Worm (Caenorhabditis elegans) whole organism, L3 larva: ENCODE measurements around the gene nuo-1.
A peak's percentile ranks its signal among the peaks of the same experiment; 100 is the strongest.

Source experiments
- R02D3.7 ChIP-seq: fragments of 150-350 bp; optimal IDR thresholded peaks from 2 replicates; lab custom pipeline; 2014; ENCODE audit warnings: missing biosample characterization, missing genetic modification characterization
- ceh-16 ChIP-seq: sonication (generic microtip); optimal IDR thresholded peaks from 2 replicates; lab custom pipeline; 2017; ENCODE audit warnings: missing biosample characterization, missing genetic modification characterization
- ceh-28 ChIP-seq: fragments of 150-350 bp; optimal IDR thresholded peaks from 2 replicates; lab custom pipeline; 2014; ENCODE audit warnings: missing biosample characterization, missing genetic modification reagents, missing genetic modification characterization
- daf-12 ChIP-seq: fragments of 150-350 bp; optimal IDR thresholded peaks from 2 replicates; lab custom pipeline; 2014; ENCODE audit warnings: missing biosample characterization, missing genetic modification reagents, missing genetic modification characterization
- egl-27 ChIP-seq: sonication (generic microtip); optimal IDR thresholded peaks from 4 replicates; lab custom pipeline; 2017; ENCODE audit warnings: missing biosample characterization, missing genetic modification reagents, missing genetic modification characterization
- elt-2 ChIP-seq: sonication (generic microtip); optimal IDR thresholded peaks from 2 replicates; lab custom pipeline; 2016; ENCODE audit warnings: missing genetic modification reagents, mild to moderate bottlenecking, missing genetic modification characterization, missing compliant biosample characterization
- elt-3 ChIP-seq, 3 experiments: fragments of 150-350 bp in 1 of 3; sonication (generic microtip) in 2 of 3; optimal IDR thresholded peaks; 2 replicates in 2 of 3; 4 replicates in 1 of 3; lab custom pipeline; 2014 to 2017; ENCODE audit warnings: missing biosample characterization in 3 of 3, missing genetic modification characterization in 3 of 3
- eor-1 ChIP-seq, 2 experiments: fragments of 150-350 bp; optimal IDR thresholded peaks; 2 replicates each; lab custom pipeline; 2014 to 2018; ENCODE audit warnings: missing biosample characterization in 2 of 2, missing genetic modification characterization in 2 of 2
- fkh-10 ChIP-seq: sonication (generic microtip); optimal IDR thresholded peaks from 2 replicates; lab custom pipeline; 2017; ENCODE audit warnings: missing biosample characterization, missing genetic modification reagents, missing genetic modification characterization
- fkh-2 ChIP-seq: fragments of 150-350 bp; optimal IDR thresholded peaks from 2 replicates; lab custom pipeline; 2014; ENCODE audit warnings: missing biosample characterization, missing genetic modification reagents, missing genetic modification characterization
- fos-1 ChIP-seq: fragments of 150-350 bp; optimal IDR thresholded peaks from 2 replicates; lab custom pipeline; 2014; ENCODE audit warnings: missing biosample characterization, missing genetic modification characterization
- hmg-11 ChIP-seq: sonication (generic microtip); optimal IDR thresholded peaks from 2 replicates; lab custom pipeline; 2016; ENCODE audit warnings: missing genetic modification characterization, missing compliant biosample characterization
- lin-15B ChIP-seq: fragments of 150-350 bp; optimal IDR thresholded peaks from 2 replicates; lab custom pipeline; 2014; ENCODE audit warnings: missing biosample characterization, missing genetic modification characterization
- lin-39 ChIP-seq: fragments of 150-350 bp; optimal IDR thresholded peaks from 2 replicates; lab custom pipeline; 2018; ENCODE audit warnings: missing biosample characterization, missing genetic modification reagents, missing genetic modification characterization
- lsy-12 ChIP-seq: sonication (generic microtip); optimal IDR thresholded peaks from 2 replicates; lab custom pipeline; 2016; ENCODE audit warnings: mild to moderate bottlenecking, missing genetic modification characterization, missing compliant biosample characterization
- mdl-1 ChIP-seq: fragments of 150-350 bp; optimal IDR thresholded peaks from 2 replicates; lab custom pipeline; 2014; ENCODE audit warnings: missing biosample characterization, missing genetic modification characterization
- mml-1 ChIP-seq: fragments of 150-350 bp; sonication (generic microtip); optimal IDR thresholded peaks from 3 replicates; lab custom pipeline; 2014; ENCODE audit warnings: missing biosample characterization, missing genetic modification characterization
- nfya-1 ChIP-seq: sonication (generic microtip); optimal IDR thresholded peaks from 2 replicates; lab custom pipeline; 2017; ENCODE audit warnings: missing genetic modification characterization, mild to moderate bottlenecking, missing compliant biosample characterization, antibody characterized with exemption, moderate library complexity; ENCODE audit not compliant: insufficient read depth
- nhr-11 ChIP-seq: fragments of 150-350 bp; optimal IDR thresholded peaks from 2 replicates; lab custom pipeline; 2014; ENCODE audit warnings: missing biosample characterization, missing genetic modification characterization
- nhr-12 ChIP-seq: fragments of 150-350 bp; optimal IDR thresholded peaks from 2 replicates; lab custom pipeline; 2014; ENCODE audit warnings: missing biosample characterization, missing genetic modification characterization
- nhr-23 ChIP-seq: fragments of 150-350 bp; optimal IDR thresholded peaks from 2 replicates; lab custom pipeline; 2014; ENCODE audit warnings: missing biosample characterization, missing genetic modification reagents, missing genetic modification characterization
- nhr-237 ChIP-seq: fragments of 150-350 bp; optimal IDR thresholded peaks from 2 replicates; lab custom pipeline; 2014; ENCODE audit warnings: missing biosample characterization, missing genetic modification characterization
- nhr-25 ChIP-seq: sonication (generic microtip); optimal IDR thresholded peaks from 2 replicates; lab custom pipeline; 2017; ENCODE audit warnings: missing biosample characterization, missing genetic modification characterization
- nhr-28 ChIP-seq: fragments of 150-350 bp; optimal IDR thresholded peaks from 2 replicates; lab custom pipeline; 2014; ENCODE audit warnings: missing biosample characterization, missing genetic modification characterization
- nhr-43 ChIP-seq: sonication (generic microtip); optimal IDR thresholded peaks from 2 replicates; lab custom pipeline; 2016; ENCODE audit warnings: mild to moderate bottlenecking, missing genetic modification characterization, missing compliant biosample characterization; ENCODE audit not compliant: poor library complexity, severe bottlenecking
- nhr-67 ChIP-seq: fragments of 150-350 bp; optimal IDR thresholded peaks from 2 replicates; lab custom pipeline; 2014; ENCODE audit warnings: missing biosample characterization, missing genetic modification characterization
- nhr-76 ChIP-seq: fragments of 150-350 bp; sonication (generic microtip); optimal IDR thresholded peaks from 5 replicates; lab custom pipeline; 2014; ENCODE audit warnings: missing biosample characterization, missing genetic modification characterization
- pha-4 ChIP-seq: fragments of 150-350 bp; optimal IDR thresholded peaks from 2 replicates; lab custom pipeline; 2014; ENCODE audit warnings: missing biosample characterization, missing genetic modification reagents, missing genetic modification characterization
- pqm-1 ChIP-seq: fragments of 150-350 bp; optimal IDR thresholded peaks from 2 replicates; lab custom pipeline; 2017; ENCODE audit warnings: missing biosample characterization, missing genetic modification characterization, inconsistent platforms
- skn-1 ChIP-seq: fragments of 150-350 bp; optimal IDR thresholded peaks from 2 replicates; lab custom pipeline; 2014; ENCODE audit warnings: missing biosample characterization, missing genetic modification characterization
- snpc-4 ChIP-seq: fragments of 150-350 bp; optimal IDR thresholded peaks from 2 replicates; lab custom pipeline; 2014; ENCODE audit warnings: missing biosample characterization, missing genetic modification characterization
- tbx-2 ChIP-seq: sonication (generic microtip); optimal IDR thresholded peaks from 2 replicates; lab custom pipeline; 2016; ENCODE audit warnings: mild to moderate bottlenecking, missing genetic modification characterization, missing compliant biosample characterization
- unc-39 ChIP-seq: sonication (generic microtip); optimal IDR thresholded peaks from 4 replicates; lab custom pipeline; 2017; ENCODE audit warnings: missing biosample characterization, missing genetic modification characterization
- unc-62 ChIP-seq: fragments of 150-350 bp; sonication (generic microtip); optimal IDR thresholded peaks from 4 replicates; lab custom pipeline; 2014; ENCODE audit warnings: missing biosample characterization, missing genetic modification reagents, missing genetic modification characterization
- zag-1 ChIP-seq: fragments of 150-350 bp; optimal IDR thresholded peaks from 2 replicates; lab custom pipeline; 2014; ENCODE audit warnings: missing biosample characterization, missing genetic modification characterization
- ztf-11 ChIP-seq: fragments of 150-350 bp; optimal IDR thresholded peaks from 2 replicates; lab custom pipeline; 2014; ENCODE audit warnings: missing biosample characterization, missing genetic modification characterization
- ztf-4 ChIP-seq: fragments of 150-350 bp; optimal IDR thresholded peaks from 2 replicates; lab custom pipeline; 2014; ENCODE audit warnings: missing biosample characterization, missing genetic modification characterization

The nuo-1 gene

DNA sequence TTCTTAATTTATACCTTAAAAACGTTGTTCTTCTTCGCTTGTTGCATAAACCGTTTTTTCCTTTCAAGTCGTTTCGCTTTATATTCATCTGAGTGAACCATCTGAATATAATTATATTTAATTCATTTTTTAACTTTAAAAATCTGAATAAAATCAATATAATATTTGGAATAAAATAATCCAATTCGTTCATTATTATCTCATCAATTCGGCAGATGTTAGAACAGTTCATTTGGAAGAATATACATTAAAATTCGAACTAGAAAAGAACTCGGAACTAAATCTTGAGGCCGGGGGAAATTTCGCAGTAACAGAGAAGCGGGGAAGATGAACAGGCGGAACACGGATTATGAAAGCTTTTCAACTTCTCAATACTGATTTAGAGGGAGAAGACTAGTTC, 48.7 kb upstream of the nuo-1 start, which contains the start of gene F33A8.4:
Gene F33A8.4 (minus strand): TSS at position 101 of the 400 bp plus-strand sequence.
- no peak for TF ChIP-seq nhr-67 (tag; lab: Kevin White, UChicago)
- TF ChIP-seq fos-1, result no peak
- no peak for TF ChIP-seq nhr-28 (tag; lab: Kevin White, UChicago)
- TF ChIP-seq nhr-43, result no peak
- TF ChIP-seq zag-1 (tag; lab: Kevin White, UChicago), result no peak
- no peak for TF ChIP-seq fkh-10 (GFP tag; lab: Kevin White, UChicago)
- TF ChIP-seq fkh-2 (tag; lab: Kevin White, UChicago), result no peak

DNA sequence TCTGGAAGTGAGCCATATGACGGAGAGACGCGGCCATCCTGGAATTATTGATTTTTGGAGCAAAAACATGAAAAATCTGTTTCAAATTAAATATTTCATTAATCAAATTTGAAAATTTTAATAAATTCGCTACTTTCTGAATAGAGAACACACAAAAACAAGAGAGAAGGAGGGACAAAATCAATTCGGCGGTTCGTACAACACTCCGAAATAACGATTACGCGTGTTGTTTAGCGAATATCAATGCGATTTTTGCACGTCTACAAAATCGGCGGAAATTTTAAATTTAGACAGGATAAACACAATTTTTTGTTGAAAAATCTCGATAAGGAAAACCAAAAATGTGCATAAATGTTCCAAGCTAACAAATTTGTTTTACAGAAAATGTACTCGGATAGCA, 47.8 kb upstream of the nuo-1 start, which contains the start of the genes sdhd-1 and ilkp-1:
Gene sdhd-1 (minus strand): TSS at position 38 of the 400 bp plus-strand sequence.
Gene ilkp-1 (plus strand): TSS at position 380 of the 400 bp plus-strand sequence.
- TF ChIP-seq lin-15B (tag; lab: Kevin White, UChicago), result peak; percentile 57
- peak; percentile 0 for TF ChIP-seq ceh-28
- no peak for TF ChIP-seq elt-3 (tag; optimal IDR thresholded peaks at IDR 0.05; lab: Kevin White, UChicago)
- TF ChIP-seq nhr-23 (tag; lab: Kevin White, UChicago), result peak; percentile 50
- TF ChIP-seq snpc-4 (tag; lab: Kevin White, UChicago), result peak; percentile 3
- peak; percentile 18 for TF ChIP-seq elt-2 (tag; lab: Kevin White, UChicago)
- peak; percentile 42 for TF ChIP-seq lin-39 (tag; lab: Kevin White, UChicago)
- TF ChIP-seq nhr-25, result peak; percentile 39
- peak; percentile 28 for TF ChIP-seq hmg-11 (tag; lab: Kevin White, UChicago)
- no peak for TF ChIP-seq eor-1 (tag; optimal IDR thresholded peaks at IDR 0.05; lab: Kevin White, UChicago)
- no peak for TF ChIP-seq mml-1 (tag; lab: Kevin White, UChicago)
- TF ChIP-seq nfya-1 (tag; lab: Kevin White, UChicago), result peak; percentile 67

DNA sequence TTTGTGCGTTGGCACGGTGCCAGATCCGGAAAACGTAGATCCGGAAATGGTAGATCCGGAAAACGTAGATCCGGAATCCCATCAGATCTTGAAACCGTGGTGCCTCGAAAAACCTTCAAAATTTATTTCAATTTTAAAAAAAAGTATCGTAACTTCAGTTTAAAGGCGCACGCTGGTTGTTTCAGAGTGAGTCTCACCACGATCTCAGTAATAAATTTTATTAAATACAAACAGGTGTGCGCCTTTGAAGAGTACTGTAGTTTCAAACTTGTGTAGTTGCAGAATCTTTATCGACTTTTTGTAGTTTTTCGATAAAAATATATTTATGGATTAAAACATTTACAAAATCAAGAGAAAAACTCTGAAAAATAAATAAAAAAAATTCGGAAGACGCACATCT, 47.0 kb upstream of the nuo-1 start:
- TF ChIP-seq nhr-237 (tag; lab: Kevin White, UChicago), result no peak
- no peak for TF ChIP-seq egl-27
- TF ChIP-seq ztf-11 (tag; lab: Kevin White, UChicago), result no peak
- no peak for TF ChIP-seq tbx-2
- TF ChIP-seq nhr-11 (tag; lab: Kevin White, UChicago), result no peak
- TF ChIP-seq ztf-4, result no peak
- no peak for TF ChIP-seq unc-39 (tag; lab: Kevin White, UChicago)
- no peak for TF ChIP-seq R02D3.7 (tag; lab: Kevin White, UChicago)
- TF ChIP-seq skn-1 (tag; lab: Kevin White, UChicago), result no peak
- TF ChIP-seq nhr-12 (tag; lab: Kevin White, UChicago), result no peak
- no peak for TF ChIP-seq fos-1
- no peak for TF ChIP-seq fkh-10 (GFP tag; lab: Kevin White, UChicago)
- no peak for TF ChIP-seq mdl-1 (tag; lab: Kevin White, UChicago)
- no peak for TF ChIP-seq nhr-25
- TF ChIP-seq nfya-1 (tag; lab: Kevin White, UChicago), result no peak
- no peak for TF ChIP-seq daf-12 (tag; lab: Kevin White, UChicago)
- TF ChIP-seq lsy-12, result no peak
- TF ChIP-seq unc-62 (GFP tag; lab: Kevin White, UChicago), result no peak
- TF ChIP-seq, all 47 proteins: peak for 0

DNA sequence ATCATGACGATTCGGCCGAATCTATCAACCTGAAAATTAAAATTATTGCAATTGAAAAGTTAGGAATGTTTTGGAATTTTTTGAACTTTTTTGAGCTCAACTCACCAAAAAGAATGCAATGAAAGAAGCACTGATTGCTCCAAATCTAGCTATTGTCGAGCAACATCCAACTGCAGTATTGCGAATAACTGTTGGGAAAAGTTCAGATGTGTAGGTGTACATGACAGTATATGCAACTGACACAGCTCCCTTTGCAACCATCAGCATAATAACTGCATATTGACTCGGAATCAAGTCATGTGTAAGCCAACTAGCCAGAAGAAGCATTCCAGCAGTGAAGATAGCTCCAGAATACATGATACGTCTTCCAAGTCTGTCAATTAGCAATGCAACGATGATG, 45.1 kb upstream of the nuo-1 start:
- TF ChIP-seq unc-62 (GFP tag; lab: Kevin White, UChicago) (no peak), snpc-4 (tag; lab: Kevin White, UChicago) (no peak), mdl-1 (tag; lab: Kevin White, UChicago) (no peak), egl-27 (no peak), pqm-1 (tag; lab: Kevin White, UChicago) (no peak), nhr-25 (no peak), nhr-43 (no peak), tbx-2 (no peak), pha-4 (tag; lab: Kevin White, UChicago) (no peak), eor-1 (tag; optimal IDR thresholded peaks at IDR 0.05; lab: Kevin White, UChicago) (no peak), ceh-16 (tag; lab: Kevin White, UChicago) (no peak), nfya-1 (tag; lab: Kevin White, UChicago) (no peak), nhr-76 (tag; lab: Kevin White, UChicago) (no peak), zag-1 (tag; lab: Kevin White, UChicago) (no peak), fos-1 (no peak), lin-15B (tag; lab: Kevin White, UChicago) (no peak), ztf-4 (no peak), nhr-23 (tag; lab: Kevin White, UChicago) (no peak)
